Worm (Caenorhabditis elegans) whole organism, L2 larva: ENCODE data around the gene tub-1.

Experiments
- C34F6.9 ChIP-seq: fragments of 150-350 bp; optimal IDR thresholded peaks from 2 replicates; lab custom pipeline; 2014; ENCODE audit warnings: missing biosample characterization, missing genetic modification characterization
- F13H6.1 ChIP-seq: sonication (generic microtip); optimal IDR thresholded peaks from 2 replicates; lab custom pipeline; 2016; ENCODE audit warnings: missing genetic modification characterization, missing compliant biosample characterization
- R02D3.7 ChIP-seq: fragments of 150-350 bp; optimal IDR thresholded peaks from 2 replicates; lab custom pipeline; 2014; ENCODE audit warnings: missing biosample characterization, missing genetic modification characterization
- Y55F3AM.14 ChIP-seq: fragments of 200-800 bp; sonication (Bioruptor generic); optimal IDR thresholded peaks from 2 replicates; lab custom pipeline; 2018; ENCODE audit warnings: mild to moderate bottlenecking, missing genetic modification characterization, missing compliant biosample characterization
- ZK546.5 ChIP-seq: sonication (generic microtip); optimal IDR thresholded peaks from 2 replicates; lab custom pipeline; 2017; ENCODE audit warnings: missing biosample characterization, missing genetic modification characterization
- alr-1 ChIP-seq: fragments of 150-350 bp; optimal IDR thresholded peaks from 2 replicates; lab custom pipeline; 2014; ENCODE audit warnings: missing biosample characterization, missing genetic modification characterization
- aly-2 ChIP-seq: fragments of 150-350 bp; optimal IDR thresholded peaks from 2 replicates; lab custom pipeline; 2014; ENCODE audit warnings: missing biosample characterization, missing genetic modification characterization
- ama-1 ChIP-seq: fragments of 150-350 bp; optimal IDR thresholded peaks from 2 replicates; lab custom pipeline; 2018; ENCODE audit warnings: inconsistent platforms
- blmp-1 ChIP-seq: sonication (generic microtip); optimal IDR thresholded peaks from 2 replicates; lab custom pipeline; 2017; ENCODE audit warnings: missing genetic modification characterization, mild to moderate bottlenecking, missing compliant biosample characterization, antibody characterized with exemption, moderate library complexity; ENCODE audit not compliant: insufficient read depth
- ceh-16 ChIP-seq: fragments of 150-350 bp; optimal IDR thresholded peaks from 2 replicates; lab custom pipeline; 2014; ENCODE audit warnings: missing biosample characterization, missing genetic modification characterization
- ceh-82 ChIP-seq: fragments of 150-350 bp; optimal IDR thresholded peaks from 2 replicates; lab custom pipeline; 2014; ENCODE audit warnings: missing biosample characterization, missing genetic modification characterization
- crh-2 ChIP-seq: sonication (generic microtip); optimal IDR thresholded peaks from 2 replicates; lab custom pipeline; 2017; ENCODE audit warnings: missing biosample characterization, missing genetic modification characterization
- dmd-4 ChIP-seq: sonication (generic microtip); optimal IDR thresholded peaks from 2 replicates; lab custom pipeline; 2017; ENCODE audit warnings: missing biosample characterization, missing genetic modification characterization
- egl-27 ChIP-seq: sonication (generic microtip); optimal IDR thresholded peaks from 3 replicates; lab custom pipeline; 2017; ENCODE audit warnings: missing biosample characterization, missing genetic modification reagents, missing genetic modification characterization
- elt-1 ChIP-seq: fragments of 150-350 bp; optimal IDR thresholded peaks from 2 replicates; lab custom pipeline; 2014; ENCODE audit warnings: missing biosample characterization, missing genetic modification characterization
- elt-3 ChIP-seq: sonication (generic microtip); optimal IDR thresholded peaks from 2 replicates; lab custom pipeline; 2017; ENCODE audit warnings: missing biosample characterization, missing genetic modification characterization
- fos-1 ChIP-seq: fragments of 150-350 bp; optimal IDR thresholded peaks from 2 replicates; lab custom pipeline; 2014; ENCODE audit warnings: missing biosample characterization, missing genetic modification characterization
- gmeb-1 ChIP-seq: fragments of 150-350 bp; optimal IDR thresholded peaks from 2 replicates; lab custom pipeline; 2014; ENCODE audit warnings: missing biosample characterization, missing genetic modification characterization
- lin-11 ChIP-seq: fragments of 150-350 bp; sonication (generic microtip); optimal IDR thresholded peaks from 2 replicates; lab custom pipeline; 2014; ENCODE audit warnings: missing biosample characterization, missing genetic modification characterization, inconsistent platforms, mixed read lengths
- lin-13 ChIP-seq: fragments of 150-350 bp; optimal IDR thresholded peaks from 2 replicates; lab custom pipeline; 2014; ENCODE audit warnings: missing biosample characterization, missing genetic modification reagents, missing genetic modification characterization
- lin-39 ChIP-seq: fragments of 150-350 bp; optimal IDR thresholded peaks from 2 replicates; lab custom pipeline; 2014; ENCODE audit warnings: missing biosample characterization, missing genetic modification reagents, missing genetic modification characterization
- lsy-2 ChIP-seq, 2 experiments: fragments of 150-350 bp in 1 of 2; sonication (generic microtip) in 1 of 2; optimal IDR thresholded peaks; 2 replicates each; lab custom pipeline; 2014 to 2017; ENCODE audit warnings: missing biosample characterization in 2 of 2, missing genetic modification characterization in 2 of 2
- mab-5 ChIP-seq: fragments of 150-350 bp; optimal IDR thresholded peaks from 2 replicates; lab custom pipeline; 2014; ENCODE audit warnings: missing biosample characterization, missing genetic modification characterization
- mbf-1 ChIP-seq: sonication (generic microtip); optimal IDR thresholded peaks from 2 replicates; lab custom pipeline; 2017; ENCODE audit warnings: missing biosample characterization, missing genetic modification characterization
- mdl-1 ChIP-seq, 2 experiments: fragments of 150-350 bp in 1 of 2; sonication (generic microtip) in 1 of 2; optimal IDR thresholded peaks; 2 replicates each; lab custom pipeline; 2017; ENCODE audit warnings: missing biosample characterization in 2 of 2, missing genetic modification characterization in 2 of 2
- nhr-10 ChIP-seq: sonication (generic microtip); optimal IDR thresholded peaks from 2 replicates; lab custom pipeline; 2017; ENCODE audit warnings: missing biosample characterization, missing genetic modification characterization
- nhr-11 ChIP-seq: fragments of 150-350 bp; optimal IDR thresholded peaks from 2 replicates; lab custom pipeline; 2014; ENCODE audit warnings: missing biosample characterization, missing genetic modification characterization
- nhr-12 ChIP-seq: fragments of 150-350 bp; optimal IDR thresholded peaks from 2 replicates; lab custom pipeline; 2014; ENCODE audit warnings: missing biosample characterization, missing genetic modification characterization
- nhr-129 ChIP-seq: fragments of 150-350 bp; optimal IDR thresholded peaks from 2 replicates; lab custom pipeline; 2014; ENCODE audit warnings: missing biosample characterization, missing genetic modification characterization
- nhr-21 ChIP-seq: fragments of 150-350 bp; optimal IDR thresholded peaks from 2 replicates; lab custom pipeline; 2014; ENCODE audit warnings: missing biosample characterization, missing genetic modification characterization
- nhr-23 ChIP-seq: fragments of 150-350 bp; optimal IDR thresholded peaks from 2 replicates; lab custom pipeline; 2014; ENCODE audit warnings: missing biosample characterization, missing genetic modification reagents, missing genetic modification characterization
- nhr-237 ChIP-seq: fragments of 150-350 bp; optimal IDR thresholded peaks from 2 replicates; lab custom pipeline; 2014; ENCODE audit warnings: missing biosample characterization, missing genetic modification characterization
- nhr-25 ChIP-seq: fragments of 150-350 bp; sonication (generic microtip); optimal IDR thresholded peaks from 3 replicates; lab custom pipeline; 2014; ENCODE audit warnings: missing biosample characterization, missing genetic modification characterization
- nhr-77 ChIP-seq: fragments of 150-350 bp; optimal IDR thresholded peaks from 2 replicates; lab custom pipeline; 2014; ENCODE audit warnings: missing biosample characterization, missing genetic modification characterization
- peb-1 ChIP-seq: fragments of 150-350 bp; optimal IDR thresholded peaks from 2 replicates; lab custom pipeline; 2014; ENCODE audit warnings: missing biosample characterization, missing genetic modification characterization
- sem-4 ChIP-seq: fragments of 150-350 bp; optimal IDR thresholded peaks from 2 replicates; lab custom pipeline; 2014; ENCODE audit warnings: missing biosample characterization, missing genetic modification reagents, missing genetic modification characterization
- skn-1 ChIP-seq: sonication (generic microtip); optimal IDR thresholded peaks from 2 replicates; lab custom pipeline; 2017; ENCODE audit warnings: missing biosample characterization, missing genetic modification characterization
- sma-3 ChIP-seq: sonication (generic microtip); optimal IDR thresholded peaks from 2 replicates; lab custom pipeline; 2016; ENCODE audit warnings: missing genetic modification reagents, missing genetic modification characterization, missing compliant biosample characterization
- sma-9 ChIP-seq, 2 experiments: fragments of 150-350 bp in 1 of 2; sonication (generic microtip) in 1 of 2; optimal IDR thresholded peaks; 2 replicates each; lab custom pipeline; 2014 to 2016; ENCODE audit warnings: missing genetic modification characterization in 2 of 2, mild to moderate bottlenecking in 1 of 2, missing biosample characterization in 1 of 2, missing compliant biosample characterization in 1 of 2, missing genetic modification reagents in 1 of 2, moderate library complexity in 1 of 2
- snpc-4 ChIP-seq: fragments of 150-350 bp; optimal IDR thresholded peaks from 2 replicates; lab custom pipeline; 2014; ENCODE audit warnings: missing biosample characterization, missing genetic modification characterization
- unc-39 ChIP-seq: fragments of 150-350 bp; optimal IDR thresholded peaks from 2 replicates; lab custom pipeline; 2014; ENCODE audit warnings: missing biosample characterization, missing genetic modification characterization
- unc-55 ChIP-seq: fragments of 150-350 bp; sonication (generic microtip); optimal IDR thresholded peaks from 3 replicates; lab custom pipeline; 2014; ENCODE audit warnings: missing biosample characterization, missing genetic modification reagents, missing genetic modification characterization
- unc-62 ChIP-seq: fragments of 150-350 bp; optimal IDR thresholded peaks from 2 replicates; lab custom pipeline; 2014; ENCODE audit warnings: missing biosample characterization, missing genetic modification reagents, missing genetic modification characterization
- zag-1 ChIP-seq: fragments of 150-350 bp; optimal IDR thresholded peaks from 2 replicates; lab custom pipeline; 2014; ENCODE audit warnings: missing biosample characterization, missing genetic modification characterization
- ztf-1 ChIP-seq: fragments of 200-800 bp; sonication (Bioruptor generic); conservative IDR thresholded peaks from 2 replicates; pipeline ENCODE4 v1.3.6; 2022; ENCODE audit warnings: missing genetic modification characterization, missing compliant biosample characterization
- ztf-4 ChIP-seq: fragments of 150-350 bp; optimal IDR thresholded peaks from 2 replicates; lab custom pipeline; 2014; ENCODE audit warnings: missing biosample characterization, missing genetic modification characterization

tub-1 gene

DNA sequence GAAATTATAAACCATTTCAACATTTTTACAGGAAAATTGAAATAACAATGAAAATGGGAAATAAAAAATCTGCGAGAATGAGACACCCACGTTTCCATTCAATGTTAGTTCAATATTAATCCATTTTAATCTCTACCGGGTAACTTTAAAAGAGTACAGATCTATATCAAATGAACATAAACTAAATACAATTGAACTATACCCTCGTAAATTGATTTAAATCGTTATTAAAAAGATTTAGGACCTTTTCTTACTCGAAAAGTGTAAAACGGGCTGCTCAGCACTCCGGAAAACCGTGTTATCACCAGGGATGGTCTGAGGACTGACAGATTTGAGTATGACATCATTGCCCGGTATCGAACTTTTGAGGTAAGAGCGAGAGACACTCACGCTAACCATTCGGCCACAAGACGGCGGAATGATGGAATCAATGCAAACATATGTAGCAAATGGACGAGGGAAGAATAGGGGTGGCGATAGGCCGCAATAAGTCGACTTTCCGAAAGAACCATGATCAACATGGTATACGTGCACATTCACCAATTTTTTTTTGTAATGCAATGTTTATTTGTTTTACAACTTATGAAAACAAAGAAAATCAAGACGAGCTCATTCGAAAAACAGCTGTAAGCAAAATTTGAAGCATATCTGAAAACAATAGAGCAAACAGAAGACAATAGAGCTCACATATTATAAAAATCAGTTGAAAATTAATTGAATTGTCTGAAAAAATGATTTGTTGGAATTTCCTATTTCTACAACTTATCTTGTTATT lies 49.6 kb downstream of the tub-1 start, which contains the start of the genes chst-1 and C41C4.9:
TSS of gene chst-1 (minus strand) at position 51 of the 775 bp plus-strand sequence.
TSS of gene C41C4.9 (plus strand) at position 725 of the 775 bp plus-strand sequence.
- TF ChIP-seq zag-1 (tag; lab: Kevin White, UChicago) (no peak), nhr-12 (tag; lab: Kevin White, UChicago) (no peak), snpc-4 (tag; lab: Kevin White, UChicago) (no peak), mdl-1 (tag; optimal IDR thresholded peaks at IDR 0.05; lab: Kevin White, UChicago) (no peak), egl-27 (tag; lab: Kevin White, UChicago) (peak; percentile 64), sem-4 (tag; lab: Kevin White, UChicago) (peak; percentile 10), lin-11 (peak; percentile 29), nhr-21 (tag; lab: Kevin White, UChicago) (peak; percentile 65), ceh-82 (no peak), nhr-11 (peak; percentile 78), ztf-4 (tag; lab: Kevin White, UChicago) (peak; percentile 53), Y55F3AM.14 (GFP tag; lab: Kevin White, UChicago) (peak; percentile 72), ceh-16 (peak; percentile 14), skn-1 (tag; lab: Kevin White, UChicago) (no peak), lin-13 (GFP tag; lab: Kevin White, UChicago) (peak; percentile 67), crh-2 (peak; percentile 13), unc-62 (GFP tag; lab: Kevin White, UChicago) (no peak), nhr-129 (tag; lab: Kevin White, UChicago) (peak; percentile 89), nhr-77 (tag; lab: Kevin White, UChicago) (no peak), dmd-4 (tag; lab: Kevin White, UChicago) (no peak), elt-3 (tag; lab: Kevin White, UChicago) (no peak), nhr-25 (tag; lab: Kevin White, UChicago) (no peak), ztf-1 (GFP tag; lab: Robert Waterston, UW) (no peak), gmeb-1 (tag; lab: Kevin White, UChicago) (peak; percentile 60), lsy-2 (tag; optimal IDR thresholded peaks at IDR 0.05; lab: Kevin White, UChicago) (peak in 1 of 2 experiments; percentile 69), blmp-1 (tag; lab: Kevin White, UChicago) (peak; percentile 18), alr-1 (tag; lab: Kevin White, UChicago) (no peak), aly-2 (tag; lab: Kevin White, UChicago) (no peak), fos-1 (tag; lab: Kevin White, UChicago) (peak; percentile 87), ZK546.5 (no peak), C34F6.9 (tag; lab: Kevin White, UChicago) (peak; percentile 33), peb-1 (no peak), unc-55 (GFP tag; lab: Kevin White, UChicago) (no peak), nhr-10 (tag; lab: Kevin White, UChicago) (no peak), R02D3.7 (tag; lab: Kevin White, UChicago) (no peak), mbf-1 (tag; lab: Kevin White, UChicago) (no peak), lin-39 (tag; lab: Kevin White, UChicago) (no peak), unc-39 (no peak), mab-5 (tag; lab: Kevin White, UChicago) (no peak), sma-9 (GFP tag; optimal IDR thresholded peaks at IDR 0.05; lab: Kevin White, UChicago) (peak; percentile 82), sma-9 (tag; optimal IDR thresholded peaks at IDR 0.05; lab: Kevin White, UChicago) (no peak), nhr-237 (tag; lab: Kevin White, UChicago) (no peak), F13H6.1 (tag; lab: Kevin White, UChicago) (peak; percentile 65), nhr-23 (no peak), elt-1 (no peak), sma-3 (GFP tag; lab: Kevin White, UChicago) (peak; percentile 74), ama-1 (lab: Kevin White, UChicago) (no peak)
